Fruit fly (Drosophila melanogaster) whole organism, adult: ENCODE results near the gene kuk.
A peak's percentile ranks its signal among the peaks of the same experiment; 100 is the strongest.

Source experiments
- CG11617 ChIP-seq: fragments of 200-800 bp; sonication (Bioruptor generic); optimal IDR thresholded peaks from 2 replicates; lab custom pipeline; 2017; ENCODE audit warnings: mild to moderate bottlenecking, missing biosample characterization, missing genetic modification reagents, missing genetic modification characterization
- CG12768 ChIP-seq: fragments of 200-800 bp; sonication (Bioruptor generic); optimal IDR thresholded peaks from 2 replicates; lab custom pipeline; 2017; ENCODE audit warnings: missing biosample characterization, missing genetic modification characterization, mild to moderate bottlenecking, moderate library complexity, missing genetic modification reagents
- CG14711 ChIP-seq: fragments of 200-800 bp; sonication (Bioruptor generic); optimal IDR thresholded peaks from 2 replicates; lab custom pipeline; 2018; ENCODE audit warnings: missing biosample characterization, mild to moderate bottlenecking, missing genetic modification characterization, moderate library complexity
- CG1620 ChIP-seq: fragments of 200-800 bp; sonication (Bioruptor generic); optimal IDR thresholded peaks from 2 replicates; lab custom pipeline; 2016; ENCODE audit warnings: missing biosample characterization, missing genetic modification characterization
- CG33017 ChIP-seq: fragments of 200-800 bp; sonication (Bioruptor generic); optimal IDR thresholded peaks from 2 replicates; lab custom pipeline; 2018; ENCODE audit warnings: missing biosample characterization, mild to moderate bottlenecking, missing genetic modification characterization, moderate library complexity
- CG5204 ChIP-seq: fragments of 200-800 bp; sonication (Bioruptor generic); optimal IDR thresholded peaks from 2 replicates; lab custom pipeline; 2016; ENCODE audit warnings: missing biosample characterization, missing genetic modification characterization
- CG7045 ChIP-seq: fragments of 200-800 bp; sonication (Bioruptor generic); optimal IDR thresholded peaks from 2 replicates; lab custom pipeline; 2017; ENCODE audit warnings: missing biosample characterization, mild to moderate bottlenecking, missing genetic modification characterization
- CG7101 ChIP-seq: fragments of 200-800 bp; sonication (Bioruptor generic); optimal IDR thresholded peaks from 2 replicates; lab custom pipeline; 2018; ENCODE audit warnings: missing biosample characterization, mild to moderate bottlenecking, missing genetic modification characterization, moderate library complexity
- Clk ChIP-seq: fragments of 200-800 bp; sonication (Bioruptor generic); optimal IDR thresholded peaks from 2 replicates; lab custom pipeline; 2017; ENCODE audit warnings: missing biosample characterization, missing genetic modification characterization
- Crg-1 ChIP-seq: fragments of 200-800 bp; sonication (Bioruptor generic); optimal IDR thresholded peaks from 2 replicates; lab custom pipeline; 2016; ENCODE audit warnings: missing biosample characterization, missing genetic modification characterization
- Hr96 ChIP-seq: fragments of 200-800 bp; sonication (Bioruptor generic); optimal IDR thresholded peaks from 2 replicates; lab custom pipeline; 2016; ENCODE audit warnings: missing biosample characterization, missing genetic modification characterization
- Mnt ChIP-seq: fragments of 200-800 bp; sonication (Bioruptor generic); optimal IDR thresholded peaks from 2 replicates; lab custom pipeline; 2016; ENCODE audit warnings: missing biosample characterization, mild to moderate bottlenecking, missing genetic modification characterization
- bab1 ChIP-seq: fragments of 200-800 bp; sonication (Bioruptor generic); optimal IDR thresholded peaks from 3 replicates; lab custom pipeline; 2019; ENCODE audit warnings: missing biosample characterization, mild to moderate bottlenecking, missing genetic modification characterization, moderate library complexity
- cic ChIP-seq: fragments of 200-800 bp; sonication (Bioruptor generic); optimal IDR thresholded peaks from 2 replicates; lab custom pipeline; 2017; ENCODE audit warnings: missing biosample characterization, mild to moderate bottlenecking, missing genetic modification characterization, moderate library complexity
- cnc ChIP-seq, 2 experiments: fragments of >200 bp; optimal IDR thresholded peaks; 2 replicates each; lab custom pipeline; 2017
- kay ChIP-seq: fragments of 200-800 bp; sonication (Bioruptor generic); peaks from one replicate; lab custom pipeline; 2016; ENCODE audit warnings: missing biosample characterization, missing genetic modification characterization, borderline replicate concordance
- ovo ChIP-seq: fragments of 200-800 bp; sonication (Bioruptor generic); optimal IDR thresholded peaks from 2 replicates; lab custom pipeline; 2016; ENCODE audit warnings: missing biosample characterization, missing genetic modification characterization
- pad ChIP-seq: fragments of 200-800 bp; sonication (Bioruptor generic); optimal IDR thresholded peaks from 3 replicates; lab custom pipeline; 2017; ENCODE audit warnings: missing biosample characterization, missing genetic modification characterization, mild to moderate bottlenecking, moderate library complexity, missing genetic modification reagents
- tj ChIP-seq: fragments of 200-800 bp; sonication (Bioruptor generic); optimal IDR thresholded peaks from 3 replicates; lab custom pipeline; 2017; ENCODE audit warnings: missing biosample characterization, mild to moderate bottlenecking, missing genetic modification characterization, moderate library complexity
- toe ChIP-seq: fragments of 200-800 bp; sonication (Bioruptor generic); optimal IDR thresholded peaks from 2 replicates; lab custom pipeline; 2016; ENCODE audit warnings: missing biosample characterization, missing genetic modification characterization

Gene kuk

DNA sequence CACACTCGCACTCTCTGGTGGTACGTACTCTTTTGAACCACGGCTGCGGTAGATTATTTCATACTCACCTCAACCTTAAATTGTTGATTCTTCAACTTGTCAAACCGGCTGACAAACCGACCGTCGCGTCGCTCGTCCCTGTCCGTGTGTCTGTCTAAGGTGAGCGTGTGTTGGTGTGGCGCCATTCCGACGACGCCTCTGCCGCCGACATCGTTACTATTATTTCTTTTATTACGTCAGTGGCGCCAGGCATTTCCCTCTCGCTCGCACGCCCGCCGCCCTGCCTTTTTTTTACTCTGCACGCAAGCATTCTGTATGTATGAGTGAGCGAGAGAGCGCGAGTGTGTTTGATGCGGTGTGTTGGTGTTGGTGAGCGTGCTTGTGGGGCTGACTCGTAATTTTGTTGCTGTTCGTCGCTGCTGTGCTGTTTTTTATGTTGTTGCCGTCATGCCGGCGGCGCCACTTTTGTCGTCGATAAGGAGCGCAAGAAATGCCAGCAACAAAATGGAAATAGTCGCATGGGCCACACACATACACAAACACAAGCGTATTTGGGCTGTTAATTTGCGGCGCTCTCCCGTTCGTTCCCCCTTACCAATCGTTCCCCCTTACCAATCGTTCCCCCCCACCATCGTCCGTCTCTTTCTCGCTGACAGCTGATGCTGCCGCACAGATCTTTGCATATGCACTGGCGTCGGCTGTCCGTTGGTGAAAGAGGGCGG is 23.7 kb upstream of the kuk start:
- TF ChIP-seq tj (GFP tag; lab: Kevin White, UChicago) (peak; percentile 92), Hr96 (GFP tag; lab: Kevin White, UChicago) (no peak), pad (GFP tag; lab: Kevin White, UChicago) (peak; percentile 42), CG7101 (tag; lab: Kevin White, UChicago) (peak; percentile 9), kay (GFP tag; lab: Kevin White, UChicago) (peak; percentile 88), toe (GFP tag; lab: Kevin White, UChicago) (no peak), CG11617 (GFP tag; lab: Kevin White, UChicago) (peak; percentile 39), cnc (optimal IDR thresholded peaks at IDR 0.05; lab: Kevin White, UChicago) (no peak), CG5204 (GFP tag; lab: Kevin White, UChicago) (no peak), CG1620 (GFP tag; lab: Kevin White, UChicago) (no peak), cic (peak; percentile 87), bab1 (peak; percentile 22), CG33017 (tag; lab: Kevin White, UChicago) (peak; percentile 57), Clk (GFP tag; lab: Kevin White, UChicago) (no peak), Crg-1 (GFP tag; lab: Kevin White, UChicago) (no peak), CG7045 (GFP tag; lab: Kevin White, UChicago) (peak; percentile 45), Mnt (GFP tag; lab: Kevin White, UChicago) (peak; percentile 81), CG12768 (GFP tag; lab: Kevin White, UChicago) (peak; percentile 56), ovo (GFP tag; lab: Kevin White, UChicago) (peak; percentile 38), CG14711 (tag; lab: Kevin White, UChicago) (no peak)

DNA sequence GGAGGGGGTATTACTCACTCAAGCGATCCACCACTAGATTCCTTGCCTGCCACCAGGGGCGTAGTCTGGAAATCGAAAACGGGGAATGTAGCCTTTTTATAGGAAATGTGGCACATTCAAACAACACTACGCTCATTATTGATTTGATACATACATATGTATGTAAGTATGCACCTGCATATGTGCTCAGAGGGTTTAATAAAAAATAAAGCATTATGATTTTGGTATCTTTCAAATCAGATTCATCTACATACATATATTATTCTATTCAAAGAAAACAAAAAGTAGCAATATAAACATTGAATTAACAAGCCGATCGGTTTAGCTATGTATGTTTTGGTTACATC is 23.2 kb upstream of the kuk start:
- TF ChIP-seq Mnt (GFP tag; lab: Kevin White, UChicago) (no peak), CG7045 (GFP tag; lab: Kevin White, UChicago) (no peak), kay (GFP tag; lab: Kevin White, UChicago) (no peak), CG11617 (GFP tag; lab: Kevin White, UChicago) (no peak), Crg-1 (GFP tag; lab: Kevin White, UChicago) (no peak), Hr96 (GFP tag; lab: Kevin White, UChicago) (no peak), CG5204 (GFP tag; lab: Kevin White, UChicago) (no peak), cic (no peak), ovo (GFP tag; lab: Kevin White, UChicago) (no peak), pad (GFP tag; lab: Kevin White, UChicago) (no peak), CG33017 (tag; lab: Kevin White, UChicago) (no peak), CG14711 (tag; lab: Kevin White, UChicago) (no peak), CG1620 (GFP tag; lab: Kevin White, UChicago) (no peak), CG7101 (tag; lab: Kevin White, UChicago) (no peak), CG12768 (GFP tag; lab: Kevin White, UChicago) (no peak), tj (GFP tag; lab: Kevin White, UChicago) (no peak)

DNA sequence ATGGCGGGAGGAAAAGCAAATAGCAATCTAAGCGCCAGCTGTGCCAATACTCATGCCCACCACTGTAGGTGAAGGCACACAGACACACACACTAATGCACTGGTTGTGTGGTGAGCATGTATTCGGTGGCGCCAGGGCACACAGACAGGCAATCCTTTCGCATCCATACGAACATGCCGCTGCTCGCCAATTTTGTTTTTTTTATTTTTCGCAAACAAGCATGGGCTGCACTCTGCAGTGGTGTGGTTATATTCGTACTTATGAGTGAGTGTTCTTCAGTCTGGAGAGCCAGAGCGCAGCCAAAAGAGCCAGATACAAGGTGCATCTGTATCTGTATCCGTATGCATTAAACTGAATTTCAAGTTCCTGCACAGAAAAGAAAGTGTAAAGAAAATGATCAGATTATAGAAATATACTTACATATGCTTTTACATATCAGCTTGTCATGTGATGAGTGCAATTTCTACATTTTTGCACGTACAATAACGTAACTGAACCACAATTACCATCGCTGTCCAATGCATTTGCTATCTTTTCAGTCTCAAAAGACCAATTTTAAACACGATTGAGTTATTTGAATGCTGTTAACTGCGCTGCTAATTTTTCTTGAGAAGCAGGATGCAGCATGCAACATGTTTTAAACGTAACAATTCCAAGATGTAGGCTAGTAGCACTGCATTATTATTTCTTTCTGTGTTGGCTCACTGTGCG is 20.8 kb upstream of the kuk start:
- TF ChIP-seq Crg-1 (GFP tag; lab: Kevin White, UChicago) (peak; percentile 28), CG33017 (tag; lab: Kevin White, UChicago) (peak; percentile 4), CG14711 (tag; lab: Kevin White, UChicago) (no peak), bab1 (no peak), CG7045 (GFP tag; lab: Kevin White, UChicago) (no peak), ovo (GFP tag; lab: Kevin White, UChicago) (no peak), cic (peak; percentile 58), CG1620 (GFP tag; lab: Kevin White, UChicago) (no peak), CG12768 (GFP tag; lab: Kevin White, UChicago) (peak; percentile 57), cnc (optimal IDR thresholded peaks at IDR 0.05; lab: Kevin White, UChicago) (no peak), toe (GFP tag; lab: Kevin White, UChicago) (peak; percentile 33), CG7101 (tag; lab: Kevin White, UChicago) (peak; percentile 34), Hr96 (GFP tag; lab: Kevin White, UChicago) (no peak), CG5204 (GFP tag; lab: Kevin White, UChicago) (peak; percentile 52), CG11617 (GFP tag; lab: Kevin White, UChicago) (peak; percentile 56), tj (GFP tag; lab: Kevin White, UChicago) (peak; percentile 68), kay (GFP tag; lab: Kevin White, UChicago) (no peak), Mnt (GFP tag; lab: Kevin White, UChicago) (peak; percentile 78), Clk (GFP tag; lab: Kevin White, UChicago) (no peak), pad (GFP tag; lab: Kevin White, UChicago) (peak; percentile 1)

- TF ChIP-seq cnc (optimal IDR thresholded peaks at IDR 0.05; lab: Kevin White, UChicago) (peak; percentile 4 to 56), Mnt (GFP tag; lab: Kevin White, UChicago) (peak; percentile 69), Clk (GFP tag; lab: Kevin White, UChicago) (no peak)
Observed at dm6 chr3R:17059811-17060169, 20.3 kb upstream of the kuk start.

- TF ChIP-seq ovo (GFP tag; lab: Kevin White, UChicago) (no peak), Crg-1 (GFP tag; lab: Kevin White, UChicago) (no peak), cic (no peak), CG12768 (GFP tag; lab: Kevin White, UChicago) (no peak), CG5204 (GFP tag; lab: Kevin White, UChicago) (peak; percentile 74), kay (GFP tag; lab: Kevin White, UChicago) (peak; percentile 68), cnc (optimal IDR thresholded peaks at IDR 0.05; lab: Kevin White, UChicago) (no peak), toe (GFP tag; lab: Kevin White, UChicago) (peak; percentile 12), CG7101 (tag; lab: Kevin White, UChicago) (peak; percentile 25), CG7045 (GFP tag; lab: Kevin White, UChicago) (peak; percentile 46), CG11617 (GFP tag; lab: Kevin White, UChicago) (peak; percentile 51), CG1620 (GFP tag; lab: Kevin White, UChicago) (no peak), Clk (GFP tag; lab: Kevin White, UChicago) (no peak), Mnt (GFP tag; lab: Kevin White, UChicago) (no peak), Hr96 (GFP tag; lab: Kevin White, UChicago) (peak; percentile 42)
Observed at dm6 chr3R:17060244-17060664, 19.8 kb upstream of the kuk start.
